Fruit fly (Drosophila melanogaster) S2 (cell line): Measurements from ENCODE around the gene CG3040.

Experiments used
- CG8478 ChIP-seq: fragments of >200 bp; optimal IDR thresholded peaks from 2 replicates; lab custom pipeline; 2018
- CTCF ChIP-seq, 2 experiments: fragments of >200 bp; optimal IDR thresholded peaks; 2 replicates each; lab custom pipeline; 2018

CG3040 gene

DNA sequence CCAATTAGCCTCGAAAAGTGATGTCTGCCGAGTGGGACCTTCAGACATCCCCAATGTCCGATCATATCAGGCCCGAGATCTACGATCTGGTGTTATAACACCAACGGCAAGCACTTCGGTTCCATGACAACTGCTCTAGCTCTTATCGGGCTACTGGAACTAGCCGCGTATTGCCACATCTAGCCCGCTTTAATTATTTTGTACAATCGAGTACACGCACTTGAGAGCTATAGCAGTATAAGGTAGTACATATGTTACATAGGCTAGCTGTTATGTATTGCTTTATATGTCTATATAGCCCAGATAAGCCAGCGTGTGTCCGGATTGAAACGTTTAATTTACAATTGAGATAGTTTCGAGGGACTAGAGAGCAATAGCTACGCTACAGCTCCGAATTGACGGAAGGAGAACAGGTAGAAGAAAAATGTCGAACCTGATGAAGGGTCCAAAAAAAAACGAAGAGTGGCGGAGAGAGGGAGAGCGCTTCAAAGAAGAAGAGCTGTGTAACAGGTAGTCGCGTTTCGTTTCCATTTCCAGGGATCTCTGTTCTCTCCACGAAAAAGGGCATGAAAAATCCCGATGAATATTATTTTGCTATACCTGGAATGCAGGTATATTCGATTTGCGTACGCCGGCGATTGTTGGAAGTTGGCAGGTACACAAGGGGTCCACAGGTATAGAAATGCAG is 23.9 kb upstream of the CG3040 start:
- TF ChIP-seq CTCF (optimal IDR thresholded peaks at IDR 0.05; lab: Kevin White, UChicago), result no peak
- TF ChIP-seq CG8478, result no peak

DNA sequence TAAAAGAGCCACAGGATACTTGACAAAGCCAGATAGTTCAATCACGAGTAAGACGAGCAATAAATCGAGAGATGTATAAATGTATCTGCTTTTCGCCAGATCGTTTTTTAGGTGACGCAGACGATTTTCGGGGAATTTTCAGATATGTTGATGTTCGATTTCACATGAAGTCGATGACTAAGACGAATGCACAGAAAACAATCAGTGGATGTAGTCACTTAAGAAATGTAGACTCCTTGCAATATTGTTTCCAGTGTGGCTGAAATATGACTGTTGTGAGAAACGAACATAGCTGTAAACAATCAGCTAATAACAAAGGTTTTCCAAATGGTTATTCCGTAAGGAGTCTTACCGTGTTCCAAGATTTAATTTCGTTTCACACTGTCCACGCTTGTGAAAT is 22.9 kb upstream of the CG3040 start:
- TF ChIP-seq CTCF (optimal IDR thresholded peaks at IDR 0.05; lab: Kevin White, UChicago) (no peak), CG8478 (no peak)

DNA sequence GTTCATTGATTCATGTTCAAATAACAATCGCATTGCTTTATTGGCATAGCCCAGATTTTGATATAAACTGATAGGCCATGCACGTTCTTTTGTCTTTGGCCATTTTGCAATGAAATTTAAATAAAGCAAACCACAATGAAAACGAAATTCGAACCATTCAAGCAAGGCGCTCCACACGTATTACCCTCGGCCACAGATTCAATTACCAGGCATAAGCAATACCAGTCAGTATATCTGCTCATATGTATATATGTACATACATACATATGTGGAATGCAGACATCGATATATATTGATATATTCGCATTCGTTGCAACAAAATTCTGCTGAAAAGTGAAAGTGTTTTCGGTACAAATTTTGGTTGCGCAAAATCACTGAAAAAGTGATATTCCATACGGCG is 22.1 kb upstream of the CG3040 start:
- TF ChIP-seq CG8478 (no peak), CTCF (optimal IDR thresholded peaks at IDR 0.05; lab: Kevin White, UChicago) (no peak)

DNA sequence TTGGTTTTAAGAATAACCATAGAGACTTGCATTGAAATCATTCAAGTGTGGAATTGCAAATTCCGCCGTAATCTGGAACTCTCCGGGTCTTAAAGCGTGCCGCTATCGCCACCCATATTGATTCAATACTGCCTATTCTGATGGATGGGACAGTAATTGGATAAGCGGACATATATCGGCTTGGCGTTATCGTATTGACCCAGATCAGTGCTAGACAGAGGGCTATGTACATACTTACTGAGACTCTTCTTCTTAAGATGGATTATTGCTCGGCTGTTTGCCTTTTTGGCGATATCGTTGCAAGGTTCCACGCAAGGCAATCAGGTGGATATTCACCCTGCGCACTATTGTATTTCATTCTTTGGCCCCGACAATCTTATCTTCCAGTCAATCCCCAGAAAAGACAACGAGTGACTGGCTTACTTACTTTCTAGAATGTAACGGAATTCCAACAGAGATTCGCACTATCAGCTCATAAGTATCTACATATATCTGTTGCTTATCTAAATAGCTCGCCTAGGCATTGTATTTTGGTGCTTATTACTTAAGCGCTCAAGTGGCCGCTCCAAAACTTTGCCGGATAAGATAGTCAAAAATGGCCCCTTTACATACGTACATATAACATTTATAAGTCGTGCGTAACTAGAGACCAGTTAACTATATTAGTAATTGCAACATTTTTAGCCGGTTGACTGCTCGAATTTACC is 21.4 kb upstream of the CG3040 start:
- TF ChIP-seq CG8478 (no peak), CTCF (optimal IDR thresholded peaks at IDR 0.05; lab: Kevin White, UChicago) (no peak)

DNA sequence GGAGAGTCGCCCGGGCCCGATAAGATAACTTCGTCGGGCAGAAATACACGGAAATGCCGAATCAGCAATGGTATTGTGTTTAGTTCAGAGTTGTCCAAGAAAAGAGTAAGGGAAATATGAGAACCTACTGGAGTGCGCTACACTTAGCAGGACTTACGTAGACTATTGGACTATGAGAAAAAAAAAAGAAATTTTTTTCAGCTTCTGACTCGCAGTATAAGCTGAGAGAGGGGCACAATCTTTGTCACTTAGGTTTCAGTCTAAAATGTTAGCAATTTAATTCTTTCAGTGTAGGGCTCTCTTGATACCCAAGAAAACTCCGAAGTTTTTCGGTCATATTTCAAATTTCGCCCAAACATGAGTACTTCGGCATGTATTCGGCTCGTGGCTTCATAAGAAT is 20.6 kb upstream of the CG3040 start:
- no peak for TF ChIP-seq CTCF (optimal IDR thresholded peaks at IDR 0.05; lab: Kevin White, UChicago)
- TF ChIP-seq CG8478, result no peak

DNA sequence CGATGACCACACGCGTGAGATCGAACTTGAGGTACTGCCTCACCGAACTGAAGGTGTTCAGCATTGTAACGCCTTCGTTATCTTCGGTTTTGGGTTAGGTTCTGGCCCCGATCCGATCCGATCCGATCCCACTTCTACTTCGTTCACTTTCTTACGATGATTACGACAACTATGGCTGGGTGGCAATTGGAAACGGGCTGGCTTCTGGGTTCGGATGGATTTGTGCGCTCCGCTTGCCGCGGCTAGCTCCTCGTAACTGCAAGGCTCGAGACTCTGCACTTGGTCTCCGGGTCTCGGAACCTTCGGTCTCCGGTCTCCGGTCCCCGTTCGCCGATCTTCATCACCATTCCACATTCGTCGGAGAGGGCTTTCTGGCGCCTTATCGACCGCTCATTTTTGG is 20.2 kb upstream of the CG3040 start, which contains the start of gene Inx7:
Inx7 (minus strand) TSS at position 263 of the 400 bp plus-strand sequence.
- no peak for TF ChIP-seq CG8478
- TF ChIP-seq CTCF (optimal IDR thresholded peaks at IDR 0.05; lab: Kevin White, UChicago), result no peak

DNA sequence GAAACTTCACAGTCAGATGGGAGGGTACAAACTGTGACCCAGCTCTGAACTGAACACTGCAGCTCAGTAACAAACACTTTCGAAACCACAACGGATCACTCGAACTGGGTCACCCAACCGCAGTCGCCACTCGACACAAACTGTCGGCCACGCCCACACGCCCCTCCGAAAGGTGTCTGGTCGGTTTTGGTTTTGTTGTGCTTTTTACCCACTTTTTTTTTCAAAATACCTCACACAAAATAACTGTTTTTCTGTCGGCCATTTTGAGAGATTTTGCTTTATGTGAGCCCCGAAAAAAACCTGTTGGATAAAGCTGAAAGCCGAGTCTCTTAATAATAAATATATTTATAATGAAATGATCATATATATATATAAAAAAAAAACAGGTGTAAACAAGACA is 18.1 kb upstream of the CG3040 start, which contains the start of gene ogre:
ogre (minus strand) TSS at position 33 of the 400 bp plus-strand sequence.
- TF ChIP-seq CTCF (optimal IDR thresholded peaks at IDR 0.05; lab: Kevin White, UChicago), result no peak
- no peak for TF ChIP-seq CG8478

DNA sequence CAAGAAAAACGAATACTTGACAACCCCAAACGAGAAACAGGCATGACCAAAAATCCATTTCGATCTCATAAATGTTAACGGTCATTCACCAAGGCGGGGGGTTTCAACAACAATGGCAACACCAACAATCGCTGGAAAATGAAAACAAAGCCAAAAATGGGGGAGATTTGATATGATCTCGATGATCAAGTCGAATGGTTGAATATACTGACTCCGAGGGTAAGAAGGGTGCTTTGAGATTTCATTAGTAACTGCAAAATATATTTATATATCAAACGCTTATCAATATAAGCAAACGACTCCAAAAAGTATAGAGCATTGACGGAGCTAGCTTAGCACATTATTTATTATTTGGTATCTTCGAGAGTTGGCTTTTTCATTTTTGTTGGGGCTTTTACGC is 16.9 kb upstream of the CG3040 start:
- TF ChIP-seq CG8478, result no peak
- TF ChIP-seq CTCF (optimal IDR thresholded peaks at IDR 0.05; lab: Kevin White, UChicago), result no peak

DNA sequence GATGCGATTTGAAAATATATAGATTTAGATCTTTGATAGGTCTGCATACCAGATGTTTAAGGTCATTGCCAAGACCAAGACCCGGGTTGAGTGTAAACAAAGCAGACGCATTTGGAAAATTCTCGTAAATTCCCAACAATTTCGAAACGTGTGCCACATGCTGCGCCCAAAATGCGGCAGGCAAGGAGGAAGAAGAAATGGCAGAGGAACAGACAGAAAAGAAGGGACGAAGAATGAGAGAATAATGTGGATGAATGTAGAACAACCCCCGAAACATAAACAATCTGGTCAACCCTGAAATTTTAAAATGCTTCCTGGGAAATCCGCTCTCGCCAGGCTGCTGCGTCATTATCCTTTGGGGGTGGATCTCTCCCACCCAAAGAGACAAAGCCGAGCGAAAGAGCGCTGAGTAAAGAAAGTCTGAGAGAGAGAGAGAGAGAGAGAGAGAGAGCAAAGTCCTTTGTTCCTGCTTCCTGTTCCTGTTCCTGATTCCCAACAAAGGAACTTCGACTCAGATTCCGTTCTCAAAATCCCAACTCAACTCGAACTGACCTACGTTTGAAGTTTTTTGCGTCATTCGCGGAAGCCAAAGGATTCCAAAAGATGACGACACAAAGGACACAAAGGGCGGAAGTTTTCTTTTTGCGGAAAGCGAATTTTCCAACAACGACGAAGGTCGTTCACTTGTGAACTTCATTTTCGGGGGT is 15.6 kb upstream of the CG3040 start:
- TF ChIP-seq CTCF (optimal IDR thresholded peaks at IDR 0.05; lab: Kevin White, UChicago) (no peak), CG8478 (no peak)

DNA sequence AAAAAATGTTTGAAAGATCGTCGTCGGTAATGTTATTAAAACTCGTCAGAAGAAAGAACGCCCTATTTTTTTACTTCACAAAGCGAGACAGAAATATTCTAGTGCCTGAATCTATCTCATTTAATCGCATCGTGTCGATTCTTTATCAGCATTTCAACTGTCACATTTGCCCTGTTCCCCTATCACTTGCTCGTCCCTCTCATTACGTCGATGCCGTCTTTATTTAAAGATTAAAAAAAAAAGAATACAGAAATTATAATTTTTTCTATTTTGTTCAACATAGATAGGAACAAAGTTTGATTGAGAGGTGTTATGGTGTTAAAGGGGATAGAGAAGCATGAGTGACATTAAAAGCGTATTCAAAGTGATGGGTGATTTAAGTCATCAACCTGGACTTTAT is 14.9 kb upstream of the CG3040 start:
- TF ChIP-seq CG8478 (no peak), CTCF (optimal IDR thresholded peaks at IDR 0.05; lab: Kevin White, UChicago) (no peak)

DNA sequence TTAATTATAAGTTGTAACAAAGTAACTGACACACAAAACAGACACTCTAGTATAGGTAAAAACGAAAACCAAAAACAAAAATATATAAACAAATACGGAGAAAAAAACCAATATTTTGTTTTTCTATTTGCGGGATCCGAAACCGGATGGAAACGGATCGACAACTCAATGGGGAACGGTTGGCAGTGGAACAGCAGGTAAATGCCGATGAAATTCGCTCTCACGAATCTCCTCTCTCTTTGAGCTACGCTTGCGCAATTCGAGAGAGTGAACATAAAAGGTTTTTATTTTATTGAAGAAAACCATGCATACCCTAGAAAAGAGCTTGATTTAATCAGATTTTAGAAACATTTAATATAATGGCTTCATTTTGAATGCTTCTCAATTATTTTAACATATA is 13.9 kb upstream of the CG3040 start:
- TF ChIP-seq CG8478, result no peak
- no peak for TF ChIP-seq CTCF (optimal IDR thresholded peaks at IDR 0.05; lab: Kevin White, UChicago)

DNA sequence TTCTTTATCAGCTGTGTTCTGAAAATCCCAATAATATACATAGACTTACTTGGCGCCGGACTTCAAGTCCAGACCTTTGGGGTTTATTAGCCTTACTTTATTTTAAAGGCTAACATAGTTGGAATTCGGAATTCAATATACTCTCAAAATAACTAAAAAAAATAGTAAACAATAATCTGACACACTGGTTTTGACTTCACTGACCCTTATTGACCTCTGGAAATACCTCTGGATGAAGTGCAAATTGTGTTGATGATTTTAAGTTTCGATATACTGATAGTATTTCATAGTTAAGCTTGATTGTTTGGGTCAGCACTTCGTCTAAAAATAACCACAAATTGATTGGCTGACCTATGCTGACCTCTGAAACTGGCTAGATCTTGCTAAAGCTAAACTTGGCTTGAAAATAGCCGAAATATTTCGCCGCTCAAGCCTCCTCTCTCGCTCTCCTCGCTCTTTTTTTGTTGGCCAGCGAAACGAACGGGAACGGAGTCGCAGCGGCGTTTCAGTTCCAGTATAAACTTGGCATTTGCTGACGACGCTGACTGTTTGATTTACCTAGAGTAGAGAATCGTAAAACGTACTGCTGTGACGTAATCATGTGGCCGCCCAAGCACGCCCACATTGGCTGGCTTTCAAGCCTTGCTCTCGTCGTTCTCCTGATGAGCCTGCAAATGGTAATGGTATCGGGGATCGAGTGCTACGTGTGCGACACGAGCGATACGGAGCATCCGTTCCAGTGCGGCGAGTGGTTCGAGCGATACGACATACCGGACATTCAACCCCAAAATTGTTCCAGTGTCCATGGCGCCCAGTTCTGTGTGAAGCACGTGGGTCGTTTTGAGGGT is 13.0 kb upstream of the CG3040 start, which contains the start of gene bou:
bou (plus strand) TSS at position 507 of the 848 bp plus-strand sequence.
- TF ChIP-seq CG8478, result no peak
- no peak for TF ChIP-seq CTCF (optimal IDR thresholded peaks at IDR 0.05; lab: Kevin White, UChicago)

DNA sequence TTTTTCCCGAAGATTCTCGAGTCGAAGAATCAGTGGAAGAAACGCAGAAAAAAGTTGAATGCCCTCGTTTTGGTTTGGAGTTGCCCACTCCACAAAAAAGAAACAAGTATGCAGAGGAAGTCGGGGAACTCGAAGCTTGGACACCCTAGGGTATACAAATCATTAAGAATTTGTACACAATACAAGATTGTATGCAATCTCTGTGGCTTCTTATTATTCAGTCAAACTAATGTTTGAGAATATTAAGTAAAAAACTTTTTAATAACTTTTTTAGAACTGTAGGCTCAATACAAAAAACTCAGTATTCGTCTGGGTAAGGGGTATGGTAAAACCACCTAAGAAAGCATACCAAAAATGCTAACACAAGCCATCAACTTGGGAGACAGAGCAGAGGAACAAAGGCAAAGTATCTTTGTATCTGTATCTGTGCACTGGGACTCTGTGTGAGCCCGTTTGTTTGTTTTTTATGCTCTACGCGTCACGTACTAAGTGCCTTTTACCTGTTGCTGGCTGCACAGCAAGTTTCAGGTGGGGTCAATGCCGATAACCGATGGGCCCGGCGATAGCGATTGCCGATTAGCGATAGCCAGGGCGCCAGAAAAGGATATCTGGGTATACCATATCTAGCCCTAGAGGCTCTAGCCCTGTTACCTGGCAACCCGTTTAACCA is 12.1 kb upstream of the CG3040 start:
- TF ChIP-seq CTCF (optimal IDR thresholded peaks at IDR 0.05; lab: Kevin White, UChicago) (no peak), CG8478 (no peak)

DNA sequence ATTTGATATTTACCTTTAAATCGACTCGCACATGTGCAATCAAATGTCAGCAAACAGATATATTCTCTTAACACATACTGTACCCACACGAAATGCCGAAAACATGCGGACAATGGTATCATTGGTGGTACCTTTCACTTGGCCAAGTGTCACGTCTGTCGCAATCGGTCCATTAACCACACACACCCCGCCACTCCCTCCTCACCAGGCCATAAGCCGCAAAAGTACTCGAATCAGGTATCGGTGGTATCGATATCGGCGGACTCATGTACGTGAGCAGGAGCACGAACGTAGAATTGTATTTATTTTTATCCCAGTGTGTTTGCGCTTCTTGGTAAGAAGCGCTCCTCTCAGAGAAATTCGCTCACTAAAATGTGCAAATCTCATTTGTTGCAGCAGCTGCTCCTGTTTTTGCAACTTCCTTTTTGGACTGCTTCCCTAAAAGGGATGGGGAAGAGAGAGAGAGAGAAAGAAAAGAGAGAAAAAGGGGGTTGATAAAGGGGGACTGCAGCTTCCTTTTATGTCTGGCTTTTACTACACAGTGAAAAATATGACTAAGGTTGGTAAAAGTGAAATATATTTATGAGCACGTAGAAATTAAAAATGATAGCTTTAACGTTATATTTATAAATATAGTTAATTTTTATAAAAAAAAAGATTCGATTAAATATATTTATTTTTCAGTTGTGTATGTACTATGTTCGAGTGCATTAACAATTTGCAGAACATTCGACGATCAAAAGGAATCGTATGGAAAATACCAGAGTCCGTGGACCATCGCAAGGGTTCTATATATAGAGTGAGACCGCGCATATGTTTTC is 10.5 kb upstream of the CG3040 start:
- TF ChIP-seq CTCF (optimal IDR thresholded peaks at IDR 0.05; lab: Kevin White, UChicago) (no peak), CG8478 (no peak)
